3 fruit fly cellular contexts compared by ENCODE assay signal in the genomic region with DNA sequence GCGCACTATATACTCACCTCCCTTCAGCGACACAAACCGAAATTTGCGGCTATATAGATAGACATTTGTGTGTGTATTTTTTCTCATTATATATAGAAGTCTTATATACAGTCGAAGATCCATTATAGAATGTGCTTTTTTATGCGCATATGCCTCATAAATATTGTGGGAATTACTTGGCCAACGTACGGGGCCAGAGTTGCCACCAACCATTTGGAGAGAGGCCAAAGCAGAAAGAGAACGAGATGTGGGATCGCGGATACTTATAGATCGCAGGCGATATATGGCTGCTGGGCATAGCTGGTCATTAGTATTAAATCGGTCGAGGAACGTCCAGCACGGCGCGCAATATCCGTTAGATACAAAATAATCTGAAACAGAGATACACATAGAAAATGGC.
TF ChIP-seq lines count a peak whose summit lies in the region.

A gene (plus strand): TSS at position 305 of the 400 bp plus-strand sequence.

- TF ChIP-seq CTCF in whole organism, embryonic (GFP tag; optimal IDR thresholded peaks at IDR 0.05; lab: Kevin White, UChicago), result no peak

TF ChIP-seq in whole organism, adult, 20 proteins besides CTCF, POLR2A, EP300 and RAD21:
- TF ChIP-seq CG14711 (tag; optimal IDR thresholded peaks at IDR 0.05; lab: Kevin White, UChicago) (peak; percentile 64), cnc (optimal IDR thresholded peaks at IDR 0.05; lab: Kevin White, UChicago) (no peak), Crg-1 (GFP tag; optimal IDR thresholded peaks at IDR 0.05; lab: Kevin White, UChicago) (no peak)

TF ChIP-seq in whole organism, embryonic, 481 proteins besides CTCF, POLR2A, EP300 and RAD21:
- TF ChIP-seq stwl (tag; optimal IDR thresholded peaks at IDR 0.05; lab: Kevin White, UChicago) (peak; percentile 27), CG10543 (GFP tag; optimal IDR thresholded peaks at IDR 0.05; lab: Kevin White, UChicago) (peak; percentile 61), scrt (GFP tag; optimal IDR thresholded peaks at IDR 0.05; lab: Kevin White, UChicago) (no peak), cg (GFP tag; optimal IDR thresholded peaks at IDR 0.05; lab: Kevin White, UChicago) (peak; percentile 20), gem (tag; optimal IDR thresholded peaks at IDR 0.05; lab: Kevin White, UChicago) (no peak), dm (GFP tag; optimal IDR thresholded peaks at IDR 0.05; lab: Kevin White, UChicago) (no peak), ac (GFP tag; optimal IDR thresholded peaks at IDR 0.05; lab: Kevin White, UChicago) (no peak), pum (GFP tag; optimal IDR thresholded peaks at IDR 0.05; lab: Kevin White, UChicago) (no peak), CG12769 (tag; optimal IDR thresholded peaks at IDR 0.05; lab: Kevin White, UChicago) (peak; percentile 13), sens (GFP tag; lab: Kevin White, UChicago) (peak; percentile 52), CHES-1-like (GFP tag; optimal IDR thresholded peaks at IDR 0.05; lab: Kevin White, UChicago) (no peak), Med (GFP tag; lab: Kevin White, UChicago) (peak; percentile 41), CG1233 (GFP tag; optimal IDR thresholded peaks at IDR 0.05; lab: Kevin White, UChicago) (no peak), sd (tag; optimal IDR thresholded peaks at IDR 0.05; lab: Kevin White, UChicago) (peak; percentile 79), Hr3 (GFP tag; optimal IDR thresholded peaks at IDR 0.05; lab: Kevin White, UChicago) (no peak), Oaz (GFP tag; IDR thresholded peaks at IDR 0.05; lab: Robert Waterston, UW) (no peak), CG42726 (GFP tag; IDR thresholded peaks at IDR 0.05; lab: Robert Waterston, UW; ENCODE audit: partially characterized antibody) (no peak), CG10431 (GFP tag; optimal IDR thresholded peaks at IDR 0.05; lab: Kevin White, UChicago) (no peak)
TF ChIP-seq in whole organism, embryonic: peak in this region for 7.

TF ChIP-seq in whole organism, wandering third instar larva, 38 proteins besides CTCF, POLR2A, EP300 and RAD21:
- TF ChIP-seq N (GFP tag; optimal IDR thresholded peaks at IDR 0.05; lab: Kevin White, UChicago) (no peak), brk (GFP tag; optimal IDR thresholded peaks at IDR 0.05; lab: Kevin White, UChicago) (no peak), Hr83 (GFP tag; optimal IDR thresholded peaks at IDR 0.05; lab: Kevin White, UChicago; ENCODE audit: poor library complexity, severe bottlenecking) (no peak), Rel (GFP tag; optimal IDR thresholded peaks at IDR 0.05; lab: Kevin White, UChicago) (no peak), Rel (tag; optimal IDR thresholded peaks at IDR 0.05; lab: Kevin White, UChicago) (peak; percentile 49)
